Worm (Caenorhabditis elegans): ENCODE data around the gene F56D6.21.

ce11 chrIV:3909114-3909513, 4.4 kb downstream of the F56D6.21 start, which contains the start of gene F56D6.13:
- no peak for TF ChIP-seq fos-1 (tag; optimal IDR thresholded peaks at IDR 0.05)
- TF ChIP-seq F13H6.1 (tag; optimal IDR thresholded peaks at IDR 0.05): no peak
- TF ChIP-seq lin-13 (GFP tag; optimal IDR thresholded peaks at IDR 0.05): no peak
- no peak for TF ChIP-seq nhr-25 (tag; optimal IDR thresholded peaks at IDR 0.05)
- TF ChIP-seq nhr-237 (tag; optimal IDR thresholded peaks at IDR 0.05): no peak
- TF ChIP-seq lin-39 (tag; optimal IDR thresholded peaks at IDR 0.05): no peak
- no peak for TF ChIP-seq ztf-11 (tag; optimal IDR thresholded peaks at IDR 0.05)
- no peak for TF ChIP-seq ceh-16 (tag; optimal IDR thresholded peaks at IDR 0.05)
- TF ChIP-seq nhr-10 (tag; optimal IDR thresholded peaks at IDR 0.05): no peak
- TF ChIP-seq nhr-23 (tag; optimal IDR thresholded peaks at IDR 0.05): no peak
- no peak for TF ChIP-seq nhr-77 (tag; optimal IDR thresholded peaks at IDR 0.05)

Measured in whole organism, L2 larva.